Fruit fly (Drosophila melanogaster) whole organism, prepupa: ENCODE measurements around the gene Sc2.
A peak's percentile ranks its signal among the peaks of the same experiment; 100 is the strongest.

Experiments
- Blimp-1 ChIP-seq: fragments of 200-800 bp; sonication (Bioruptor generic); optimal IDR thresholded peaks from 3 replicates; lab custom pipeline; 2017; ENCODE audit warnings: missing biosample characterization, missing genetic modification characterization, mild to moderate bottlenecking, moderate library complexity, missing genetic modification reagents
- CG10631 ChIP-seq: fragments of 200-800 bp; sonication (Bioruptor generic); optimal IDR thresholded peaks from 2 replicates; lab custom pipeline; 2016; ENCODE audit warnings: missing biosample characterization, missing genetic modification characterization
- CG10669 ChIP-seq: fragments of 200-800 bp; sonication (Bioruptor generic); optimal IDR thresholded peaks from 3 replicates; lab custom pipeline; 2018; ENCODE audit warnings: missing biosample characterization, mild to moderate bottlenecking, missing genetic modification characterization, moderate library complexity
- CG11762 ChIP-seq: fragments of 200-800 bp; sonication (Bioruptor generic); optimal IDR thresholded peaks from 3 replicates; lab custom pipeline; 2016; ENCODE audit warnings: missing biosample characterization, missing genetic modification characterization; ENCODE audit not compliant: insufficient read depth
- CG11902 ChIP-seq: fragments of 200-800 bp; sonication (Bioruptor generic); optimal IDR thresholded peaks from 3 replicates; lab custom pipeline; 2016; ENCODE audit warnings: missing biosample characterization, missing genetic modification characterization
- CG1621 ChIP-seq: fragments of 200-800 bp; sonication (Bioruptor generic); optimal IDR thresholded peaks from 3 replicates; lab custom pipeline; 2018; ENCODE audit warnings: missing biosample characterization, mild to moderate bottlenecking, missing genetic modification characterization
- CG16779 ChIP-seq: fragments of 200-800 bp; sonication (Bioruptor generic); optimal IDR thresholded peaks from 3 replicates; lab custom pipeline; 2017; ENCODE audit warnings: missing biosample characterization, mild to moderate bottlenecking, missing genetic modification characterization
- CG31627 ChIP-seq: fragments of 200-800 bp; sonication (Bioruptor generic); optimal IDR thresholded peaks from 3 replicates; lab custom pipeline; 2016; ENCODE audit warnings: missing biosample characterization, missing genetic modification characterization
- CG32006 ChIP-seq: fragments of 200-800 bp; sonication (Bioruptor generic); optimal IDR thresholded peaks from 3 replicates; lab custom pipeline; 2017; ENCODE audit warnings: missing biosample characterization, mild to moderate bottlenecking, missing genetic modification characterization
- CG3919 ChIP-seq: fragments of 200-800 bp; sonication (Bioruptor generic); optimal IDR thresholded peaks from 3 replicates; lab custom pipeline; 2016; ENCODE audit warnings: missing biosample characterization, missing genetic modification characterization
- CG4318 ChIP-seq: fragments of 200-800 bp; sonication (Bioruptor generic); optimal IDR thresholded peaks from 3 replicates; lab custom pipeline; 2017; ENCODE audit warnings: missing biosample characterization, mild to moderate bottlenecking, missing genetic modification characterization
- CG6163 ChIP-seq: fragments of 200-800 bp; sonication (Bioruptor generic); IDR thresholded peaks from 3 replicates; pipeline ENCODE4 v1.3.6; 2022; ENCODE audit warnings: missing biosample characterization, missing genetic modification characterization
- CG6276 ChIP-seq: fragments of 200-800 bp; sonication (Bioruptor generic); optimal IDR thresholded peaks from 2 replicates; lab custom pipeline; 2017; ENCODE audit warnings: missing biosample characterization, mild to moderate bottlenecking, missing genetic modification characterization
- CG6854 ChIP-seq: fragments of 200-800 bp; sonication (Bioruptor generic); optimal IDR thresholded peaks from 2 replicates; lab custom pipeline; 2017; ENCODE audit warnings: missing biosample characterization, mild to moderate bottlenecking, missing genetic modification characterization
- CG8119 ChIP-seq: fragments of 200-800 bp; sonication (Bioruptor generic); IDR thresholded peaks from 3 replicates; pipeline ENCODE4 v1.3.6; 2022; ENCODE audit warnings: missing biosample characterization, missing genetic modification characterization
- CG8632 ChIP-seq: fragments of 200-800 bp; sonication (Bioruptor generic); optimal IDR thresholded peaks from 3 replicates; lab custom pipeline; 2016; ENCODE audit warnings: missing biosample characterization, missing genetic modification characterization
- Eip75B ChIP-seq: fragments of 200-800 bp; sonication (Bioruptor generic); optimal IDR thresholded peaks from 3 replicates; lab custom pipeline; 2016; ENCODE audit warnings: missing biosample characterization, missing genetic modification characterization
- Eip78C ChIP-seq: fragments of 200-800 bp; sonication (Bioruptor generic); peaks from one replicate; lab custom pipeline; 2016; ENCODE audit warnings: missing biosample characterization, missing genetic modification characterization
- Eip93F ChIP-seq: fragments of 200-800 bp; sonication (Bioruptor generic); optimal IDR thresholded peaks from 2 replicates; lab custom pipeline; 2016; ENCODE audit warnings: missing biosample characterization, mild to moderate bottlenecking, missing genetic modification characterization
- Gug ChIP-seq: fragments of 200-800 bp; sonication (Bioruptor generic); IDR thresholded peaks from 2 replicates; pipeline ENCODE4 v1.3.6; 2022; ENCODE audit warnings: missing biosample characterization, missing genetic modification characterization
- Hr39 ChIP-seq: fragments of 200-800 bp; sonication (Bioruptor generic); optimal IDR thresholded peaks from 2 replicates; lab custom pipeline; 2016; ENCODE audit warnings: missing biosample characterization, missing genetic modification characterization
- Hr4 ChIP-seq: fragments of 200-800 bp; sonication (Bioruptor generic); optimal IDR thresholded peaks from 3 replicates; lab custom pipeline; 2016; ENCODE audit warnings: missing biosample characterization, missing genetic modification characterization
- Lpt ChIP-seq: fragments of 200-800 bp; sonication (Bioruptor generic); optimal IDR thresholded peaks from 3 replicates; lab custom pipeline; 2016; ENCODE audit warnings: missing biosample characterization, missing genetic modification characterization
- Met ChIP-seq: fragments of 200-800 bp; sonication (Bioruptor generic); optimal IDR thresholded peaks from 3 replicates; lab custom pipeline; 2016; ENCODE audit warnings: missing biosample characterization, missing genetic modification characterization
- Smox ChIP-seq: fragments of 200-800 bp; sonication (Bioruptor generic); optimal IDR thresholded peaks from 3 replicates; lab custom pipeline; 2016; ENCODE audit warnings: missing biosample characterization, missing genetic modification characterization
- Sox102F ChIP-seq: fragments of 200-800 bp; sonication (Bioruptor generic); optimal IDR thresholded peaks from 2 replicates; lab custom pipeline; 2016; ENCODE audit warnings: missing biosample characterization, mild to moderate bottlenecking, missing genetic modification characterization
- Sox14 ChIP-seq: fragments of 200-800 bp; sonication (Bioruptor generic); optimal IDR thresholded peaks from 3 replicates; lab custom pipeline; 2016; ENCODE audit warnings: missing biosample characterization, missing genetic modification characterization
- achi ChIP-seq: fragments of 200-800 bp; sonication (Bioruptor generic); optimal IDR thresholded peaks from 3 replicates; lab custom pipeline; 2016; ENCODE audit warnings: missing biosample characterization, missing genetic modification characterization
- acj6 ChIP-seq: fragments of 200-800 bp; sonication (Bioruptor generic); optimal IDR thresholded peaks from 3 replicates; lab custom pipeline; 2016; ENCODE audit warnings: missing biosample characterization, missing genetic modification characterization
- dac ChIP-seq: fragments of 200-800 bp; sonication (Bioruptor generic); optimal IDR thresholded peaks from 2 replicates; lab custom pipeline; 2017; ENCODE audit warnings: missing biosample characterization, mild to moderate bottlenecking, missing genetic modification characterization
- dsx ChIP-seq: fragments of 200-800 bp; optimal IDR thresholded peaks from 3 replicates; lab custom pipeline; 2019; ENCODE audit warnings: missing biosample characterization, mild to moderate bottlenecking, missing genetic modification characterization, moderate library complexity; ENCODE audit not compliant: poor library complexity, severe bottlenecking
- eg ChIP-seq: fragments of 200-800 bp; sonication (Bioruptor generic); IDR thresholded peaks from 3 replicates; pipeline ENCODE4 v1.3.6; 2022; ENCODE audit warnings: missing biosample characterization, missing genetic modification characterization
- esn ChIP-seq: fragments of 200-800 bp; sonication (Bioruptor generic); optimal IDR thresholded peaks from 2 replicates; lab custom pipeline; 2016; ENCODE audit warnings: missing biosample characterization, mild to moderate bottlenecking, missing genetic modification characterization, moderate library complexity
- fd59A ChIP-seq: fragments of 200-800 bp; sonication (Bioruptor generic); optimal IDR thresholded peaks from 2 replicates; lab custom pipeline; 2017; ENCODE audit warnings: missing biosample characterization, mild to moderate bottlenecking, missing genetic modification characterization, missing genetic modification reagents
- fkh ChIP-seq: fragments of 200-800 bp; sonication (Bioruptor generic); optimal IDR thresholded peaks from 3 replicates; lab custom pipeline; 2017; ENCODE audit warnings: missing biosample characterization, mild to moderate bottlenecking, missing genetic modification characterization, moderate library complexity
- lz ChIP-seq: fragments of 200-800 bp; sonication (Bioruptor generic); optimal IDR thresholded peaks from 3 replicates; lab custom pipeline; 2016; ENCODE audit warnings: missing biosample characterization, missing genetic modification characterization
- net ChIP-seq: fragments of 200-800 bp; sonication (Bioruptor generic); optimal IDR thresholded peaks from 3 replicates; lab custom pipeline; 2016; ENCODE audit warnings: missing biosample characterization, missing genetic modification characterization
- pdm3 ChIP-seq: fragments of 200-800 bp; sonication (Bioruptor generic); optimal IDR thresholded peaks from 3 replicates; lab custom pipeline; 2016; ENCODE audit warnings: missing biosample characterization, missing genetic modification characterization
- salr ChIP-seq, 2 experiments: fragments of 200-800 bp; sonication (Bioruptor generic); optimal IDR thresholded peaks; 3 replicates each; lab custom pipeline; 2016 to 2018; ENCODE audit warnings: missing biosample characterization in 2 of 2, missing genetic modification characterization in 2 of 2, mild to moderate bottlenecking in 1 of 2
- spab ChIP-seq: fragments of 200-800 bp; sonication (Bioruptor generic); optimal IDR thresholded peaks from 2 replicates; lab custom pipeline; 2017; ENCODE audit warnings: missing biosample characterization, mild to moderate bottlenecking, missing genetic modification characterization, missing genetic modification reagents
- ss ChIP-seq, 2 experiments: fragments of 200-800 bp; sonication (Bioruptor generic); optimal IDR thresholded peaks; 2 replicates in 1 of 2; 3 replicates in 1 of 2; lab custom pipeline; 2017 to 2018; ENCODE audit warnings: mild to moderate bottlenecking in 2 of 2, missing biosample characterization in 2 of 2, missing genetic modification characterization in 2 of 2, moderate library complexity in 1 of 2
- svp ChIP-seq: fragments of 200-800 bp; sonication (Bioruptor generic); peaks from one replicate; lab custom pipeline; 2016; ENCODE audit warnings: missing biosample characterization, missing genetic modification characterization
- topi ChIP-seq: fragments of 200-800 bp; sonication (Bioruptor generic); optimal IDR thresholded peaks from 3 replicates; lab custom pipeline; 2016; ENCODE audit warnings: missing biosample characterization, missing genetic modification characterization
- vri ChIP-seq: fragments of 200-800 bp; sonication (Bioruptor generic); optimal IDR thresholded peaks from 3 replicates; lab custom pipeline; 2016; ENCODE audit warnings: missing biosample characterization, mild to moderate bottlenecking, missing genetic modification characterization

Gene Sc2

dm6 chr3L:3892154-3892624, 11.1 kb upstream of the Sc2 start, which contains the start of gene Fie (continued):
- TF ChIP-seq esn (GFP tag; lab: Kevin White, UChicago) (peak; percentile 62), topi (peak; percentile 28), Eip75B (peak; percentile 39), ss (GFP tag; optimal IDR thresholded peaks at IDR 0.05; lab: Kevin White, UChicago) (peak in 1 of 2 experiments; percentile 53), CG31627 (GFP tag; lab: Kevin White, UChicago) (peak; percentile 44), CG10631 (peak; percentile 29), Lpt (GFP tag; lab: Kevin White, UChicago) (no peak), Eip93F (GFP tag; lab: Kevin White, UChicago) (no peak), CG32006 (peak; percentile 64), fd59A (GFP tag; lab: Kevin White, UChicago) (peak; percentile 18), net (GFP tag; lab: Kevin White, UChicago) (peak; percentile 49)

- TF ChIP-seq Hr4 (GFP tag; lab: Kevin White, UChicago) (no peak), spab (no peak), acj6 (no peak), Gug (GFP tag; lab: Robert Waterston, UW) (no peak), salr (GFP tag; optimal IDR thresholded peaks at IDR 0.05; lab: Kevin White, UChicago) (no peak), Smox (GFP tag; lab: Kevin White, UChicago) (no peak), pdm3 (GFP tag; lab: Kevin White, UChicago) (no peak)
Observed at dm6 chr3L:3894413-3894812, 8.9 kb upstream of the Sc2 start.

- TF ChIP-seq Sox14 (GFP tag; lab: Kevin White, UChicago), result peak; percentile 69
- TF ChIP-seq dac (GFP tag; lab: Kevin White, UChicago), result no peak
- TF ChIP-seq esn (GFP tag; lab: Kevin White, UChicago), result peak; percentile 47
- no peak for TF ChIP-seq Blimp-1
- TF ChIP-seq CG4318 (GFP tag; lab: Kevin White, UChicago), result no peak
- no peak for TF ChIP-seq CG8632 (GFP tag; lab: Kevin White, UChicago)
- peak; percentile 44 for TF ChIP-seq Eip75B
- no peak for TF ChIP-seq CG11762
- 0 out of 3 replicates have a peak, but pooled peaks have one; percentile 28 for TF ChIP-seq CG6163
- TF ChIP-seq achi (GFP tag; lab: Kevin White, UChicago), result no peak
- no peak for TF ChIP-seq Hr4 (GFP tag; lab: Kevin White, UChicago)
- TF ChIP-seq CG11902 (GFP tag; lab: Kevin White, UChicago), result no peak
- peak; percentile 5 for TF ChIP-seq CG1621
- peak; percentile 99 for TF ChIP-seq fkh
- TF ChIP-seq CG6854, result no peak
- no peak for TF ChIP-seq CG10669
- TF ChIP-seq CG31627 (GFP tag; lab: Kevin White, UChicago), result peak; percentile 9
- no peak for TF ChIP-seq CG10631
- TF ChIP-seq Eip78C, result no peak
- no peak for TF ChIP-seq CG8119 (GFP tag; lab: Robert Waterston, UW)
- no peak for TF ChIP-seq CG6276 (GFP tag; lab: Kevin White, UChicago)
- TF ChIP-seq svp (GFP tag; lab: Kevin White, UChicago), result no peak
Observed at dm6 chr3L:3896553-3897034, 6.7 kb upstream of the Sc2 start, which contains the start of the genes Gr63a and Lamtor4. Gene Gr63a, minus strand, starts transcription at chr3L:3896603. Gene Lamtor4, plus strand, starts transcription at chr3L:3896900.

- TF ChIP-seq Hr4 (GFP tag; lab: Kevin White, UChicago) (no peak), CG32006 (no peak), CG11902 (GFP tag; lab: Kevin White, UChicago) (no peak), pdm3 (GFP tag; lab: Kevin White, UChicago) (peak; percentile 46), CG3919 (GFP tag; lab: Kevin White, UChicago) (no peak), Sox102F (GFP tag; lab: Kevin White, UChicago) (no peak), CG6163 (no peak), spab (no peak), CG8632 (GFP tag; lab: Kevin White, UChicago) (no peak), Eip75B (no peak), dsx (GFP tag; lab: Kevin White, UChicago) (no peak), Met (GFP tag; lab: Kevin White, UChicago) (peak; percentile 27), CG10669 (no peak), lz (GFP tag; lab: Kevin White, UChicago) (peak; percentile 32), eg (no peak), Hr39 (GFP tag; lab: Kevin White, UChicago) (peak; percentile 16), fkh (peak; percentile 100), CG6854 (no peak), acj6 (peak; percentile 26), CG16779 (tag; lab: Kevin White, UChicago) (no peak), CG11762 (no peak), vri (GFP tag; lab: Kevin White, UChicago) (peak; percentile 20), Smox (GFP tag; lab: Kevin White, UChicago) (peak; percentile 41), Eip93F (GFP tag; lab: Kevin White, UChicago) (no peak)
Observed at dm6 chr3L:3898978-3899377, 4.3 kb upstream of the Sc2 start, which contains the start of gene Ccz1. Gene Ccz1, minus strand, starts transcription at chr3L:3899156.
